Worm (Caenorhabditis elegans) whole organism, late embryonic: ENCODE results near the gene T28C6.3.
"Not testable (repeated sequence)": the region's sequence is repeated elsewhere in the genome, so short reads cannot be mapped to it uniquely, and the experiment has no call there.

Experiments
- F13H6.1 ChIP-seq: sonication (generic microtip); optimal IDR thresholded peaks from 2 replicates; lab custom pipeline; 2016; ENCODE audit warnings: missing genetic modification characterization, missing compliant biosample characterization
- ama-1 ChIP-seq: fragments of 150-350 bp; optimal IDR thresholded peaks from 2 replicates; lab custom pipeline; 2014
- ceh-48 ChIP-seq: sonication (generic microtip); optimal IDR thresholded peaks from 2 replicates; lab custom pipeline; 2016; ENCODE audit warnings: missing genetic modification characterization, inconsistent platforms, missing compliant biosample characterization
- elt-2 ChIP-seq: sonication (generic microtip); optimal IDR thresholded peaks from 2 replicates; lab custom pipeline; 2016; ENCODE audit warnings: missing genetic modification reagents, missing genetic modification characterization, missing compliant biosample characterization
- elt-4 ChIP-seq: sonication (generic microtip); optimal IDR thresholded peaks from 2 replicates; lab custom pipeline; 2016; ENCODE audit warnings: missing genetic modification characterization, missing compliant biosample characterization
- fkh-10 ChIP-seq: fragments of 150-350 bp; optimal IDR thresholded peaks from 2 replicates; lab custom pipeline; 2014; ENCODE audit warnings: missing biosample characterization, missing genetic modification reagents, missing genetic modification characterization
- mec-3 ChIP-seq: sonication (generic microtip); optimal IDR thresholded peaks from 2 replicates; lab custom pipeline; 2016; ENCODE audit warnings: borderline replicate concordance, missing genetic modification characterization, missing compliant biosample characterization
- nfya-1 ChIP-seq: sonication (generic microtip); optimal IDR thresholded peaks from 2 replicates; lab custom pipeline; 2017; ENCODE audit warnings: missing genetic modification characterization, mild to moderate bottlenecking, missing compliant biosample characterization, antibody characterized with exemption, moderate library complexity
- nhr-11 ChIP-seq: fragments of 150-350 bp; optimal IDR thresholded peaks from 2 replicates; lab custom pipeline; 2014; ENCODE audit warnings: missing biosample characterization, missing genetic modification characterization
- npax-4 ChIP-seq: sonication (generic microtip); optimal IDR thresholded peaks from 2 replicates; lab custom pipeline; 2016; ENCODE audit warnings: missing genetic modification characterization, missing compliant biosample characterization
- sox-2 ChIP-seq: fragments of 200-800 bp; sonication (Bioruptor generic); IDR thresholded peaks from 2 replicates; pipeline ENCODE4 v1.3.6; 2022; ENCODE audit warnings: missing genetic modification reagents, missing genetic modification characterization, missing compliant biosample characterization
- tbx-2 ChIP-seq: sonication (generic microtip); optimal IDR thresholded peaks from 2 replicates; lab custom pipeline; 2016; ENCODE audit warnings: missing genetic modification characterization, missing compliant biosample characterization
- unc-55 ChIP-seq: sonication (generic microtip); optimal IDR thresholded peaks from 2 replicates; lab custom pipeline; 2017; ENCODE audit warnings: missing biosample characterization, missing genetic modification reagents, missing genetic modification characterization

ce11 chrIV:8788048-8788447 lies 32.1 kb upstream of the T28C6.3 start, which contains the start of gene C33D9.10:
- TF ChIP-seq ceh-48 (tag; lab: Kevin White, UChicago); nhr-11 (tag; lab: Kevin White, UChicago); elt-4 (tag; lab: Kevin White, UChicago); ama-1 (lab: Kevin White, UChicago); fkh-10 (GFP tag; lab: Kevin White, UChicago); mec-3; sox-2 (GFP tag; lab: Robert Waterston, UW); npax-4 (tag; lab: Kevin White, UChicago); nfya-1 (tag; lab: Kevin White, UChicago); F13H6.1; unc-55; tbx-2 (tag; lab: Kevin White, UChicago); elt-2: not testable (repeated sequence)
